Fruit fly (Drosophila melanogaster): ENCODE results near the gene twit.

twit gene

DNA sequence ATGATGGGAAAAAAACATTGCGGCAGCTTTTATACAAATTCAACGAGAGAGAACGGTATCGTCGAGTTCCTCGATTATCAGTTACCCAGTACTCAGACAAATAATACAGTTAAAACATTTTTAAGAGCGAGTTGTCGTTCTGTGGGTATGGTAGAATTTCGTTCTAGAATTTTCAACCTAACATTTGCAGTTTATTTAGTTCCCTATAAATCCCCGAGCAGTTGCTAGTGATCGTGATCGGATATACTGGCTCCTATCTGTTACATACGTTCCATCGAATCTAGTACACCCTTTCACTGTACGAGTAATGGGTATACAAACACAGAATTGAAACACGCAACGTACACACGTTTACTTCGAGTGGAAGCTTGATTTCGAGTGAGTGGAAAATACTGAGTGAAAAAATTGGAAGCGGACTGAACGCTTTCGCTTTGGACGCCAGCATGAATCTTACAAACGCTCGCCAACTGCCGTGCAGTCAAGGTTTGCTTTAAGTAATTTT, 12.4 kb downstream of the twit start, which contains the start of gene CG9338 (continued):
- TF ChIP-seq CG6254 (GFP tag; optimal IDR thresholded peaks at IDR 0.05) (peak; percentile 85), Dll (GFP tag; IDR thresholded peaks at IDR 0.05; ENCODE audit: partially characterized antibody) (no peak), slp2 (GFP tag; optimal IDR thresholded peaks at IDR 0.05) (peak; percentile 74), mld (GFP tag; IDR thresholded peaks at IDR 0.05; ENCODE audit: partially characterized antibody) (no peak), seq (GFP tag; IDR thresholded peaks at IDR 0.05) (peak; percentile 66; the same call in 1 of the 2 replicates), emc (GFP tag; optimal IDR thresholded peaks at IDR 0.05) (peak; percentile 27), CG12236 (GFP tag; optimal IDR thresholded peaks at IDR 0.05) (peak; percentile 61), Aef1 (GFP tag; IDR thresholded peaks at IDR 0.05) (peak; percentile 75; the same call in 2 of the 3 replicates), caup (GFP tag; optimal IDR thresholded peaks at IDR 0.05; ENCODE audit: severe bottlenecking) (peak; percentile 86), D19A (tag; optimal IDR thresholded peaks at IDR 0.05) (peak; percentile 74), CG6813 (GFP tag; optimal IDR thresholded peaks at IDR 0.05) (peak; percentile 92), CG10431 (GFP tag; optimal IDR thresholded peaks at IDR 0.05) (peak; percentile 35), CG4730 (GFP tag; IDR thresholded peaks at IDR 0.05) (peak; percentile 88), gfzf (GFP tag; optimal IDR thresholded peaks at IDR 0.05) (no peak), klu (GFP tag; IDR thresholded peaks at IDR 0.05) (no peak; the same call in 1 of the 2 replicates), en (GFP tag; optimal IDR thresholded peaks at IDR 0.05) (peak; percentile 71), fd102C (GFP tag; optimal IDR thresholded peaks at IDR 0.05) (no peak), Bdp1 (GFP tag; optimal IDR thresholded peaks at IDR 0.05) (peak; percentile 48), Dref (GFP tag; IDR thresholded peaks at IDR 0.05) (no peak), pfk (GFP tag; optimal IDR thresholded peaks at IDR 0.05) (no peak), bbx (GFP tag; IDR thresholded peaks at IDR 0.05; ENCODE audit: partially characterized antibody) (peak; percentile 57; the same call in 1 of the 2 replicates), gsb (GFP tag; IDR thresholded peaks at IDR 0.05) (peak; percentile 86; the same call in 1 of the 2 replicates), p53 (GFP tag; optimal IDR thresholded peaks at IDR 0.05) (peak; percentile 53), pita (GFP tag; optimal IDR thresholded peaks at IDR 0.05) (no peak), pb (GFP tag; optimal IDR thresholded peaks at IDR 0.05) (peak; percentile 64), CG11247 (GFP tag; IDR thresholded peaks at IDR 0.05) (peak; percentile 44; the same call in 1 of the 2 replicates), Hmx (GFP tag; optimal IDR thresholded peaks at IDR 0.05) (peak; percentile 60), HmgZ (tag; optimal IDR thresholded peaks at IDR 0.05) (peak; percentile 85), CG42726 (GFP tag; IDR thresholded peaks at IDR 0.05; ENCODE audit: partially characterized antibody) (no peak), Sry-δ (GFP tag; optimal IDR thresholded peaks at IDR 0.05) (peak; percentile 17), ftz-f1 (GFP tag; optimal IDR thresholded peaks at IDR 0.05) (peak; percentile 42), CG2889 (GFP tag; IDR thresholded peaks at IDR 0.05) (peak; percentile 43; the same call in 1 of the 3 replicates), gt (GFP tag; IDR thresholded peaks at IDR 0.05) (peak; percentile 76), CG7928 (GFP tag; optimal IDR thresholded peaks at IDR 0.05) (peak; percentile 70), aop (GFP tag; IDR thresholded peaks at IDR 0.05) (no peak), CG5953 (GFP tag; IDR thresholded peaks at IDR 0.05) (peak; percentile 21; the same call in 1 of the 2 replicates), chinmo (GFP tag; IDR thresholded peaks at IDR 0.05; ENCODE audit: partially characterized antibody) (0 out of 4 replicates have a peak, but pooled peaks have one; percentile 70), ttk (GFP tag; IDR thresholded peaks at IDR 0.05) (peak; percentile 62; the same call in 1 of the 2 replicates), esg (GFP tag; conservative IDR thresholded peaks at IDR 0.05) (peak; percentile 76), lmd (GFP tag; IDR thresholded peaks at IDR 0.05) (peak; percentile 86), dysf (GFP tag; IDR thresholded peaks at IDR 0.05) (peak; percentile 85), kni (GFP tag; optimal IDR thresholded peaks at IDR 0.05) (peak; percentile 88), ac (GFP tag; optimal IDR thresholded peaks at IDR 0.05) (no peak), lilli (GFP tag; optimal IDR thresholded peaks at IDR 0.05) (peak; percentile 87), jigr1 (GFP tag; IDR thresholded peaks at IDR 0.05) (peak; percentile 74; the same call in 2 of the 3 replicates), YL-1 (GFP tag; optimal IDR thresholded peaks at IDR 0.05) (peak; percentile 36), CG31365 (tag; optimal IDR thresholded peaks at IDR 0.05) (peak; percentile 87), tx (GFP tag; optimal IDR thresholded peaks at IDR 0.05) (peak; percentile 70), CG14050 (GFP tag; IDR thresholded peaks at IDR 0.05) (peak; percentile 60), Adf1 (GFP tag; IDR thresholded peaks at IDR 0.05) (no peak; the same call in none of the 2 replicates)

Data from whole organism, embryonic.